Fruit fly (Drosophila melanogaster) whole organism, pupa: ENCODE data around the gene run.

Source experiments
- CG10348 ChIP-seq: fragments of 200-800 bp; sonication (Bioruptor generic); IDR thresholded peaks from 2 replicates; pipeline ENCODE4 v1.3.6; 2022; ENCODE audit warnings: missing biosample characterization, missing genetic modification characterization
- CG12605 ChIP-seq: fragments of 200-800 bp; sonication (Bioruptor generic); IDR thresholded peaks from 2 replicates; pipeline ENCODE4 v1.3.6; 2022; ENCODE audit warnings: missing biosample characterization, missing genetic modification characterization
- CG13204 ChIP-seq: fragments of 200-800 bp; sonication (Bioruptor generic); optimal IDR thresholded peaks from 2 replicates; lab custom pipeline; 2018; ENCODE audit warnings: missing biosample characterization, mild to moderate bottlenecking, missing genetic modification characterization, moderate library complexity
- CG14655 ChIP-seq: fragments of 200-800 bp; sonication (Bioruptor generic); optimal IDR thresholded peaks from 3 replicates; lab custom pipeline; 2017; ENCODE audit warnings: mild to moderate bottlenecking, missing biosample characterization, missing genetic modification reagents, missing genetic modification characterization
- CG15710 ChIP-seq: fragments of 200-800 bp; sonication (Bioruptor generic); optimal IDR thresholded peaks from 2 replicates; lab custom pipeline; 2018; ENCODE audit warnings: missing biosample characterization, mild to moderate bottlenecking, missing genetic modification characterization, moderate library complexity
- CG17806 ChIP-seq: fragments of 200-800 bp; sonication (Bioruptor generic); optimal IDR thresholded peaks from 2 replicates; lab custom pipeline; 2018; ENCODE audit warnings: missing biosample characterization, mild to moderate bottlenecking, missing genetic modification characterization, moderate library complexity
- CG32121 ChIP-seq: fragments of 200-800 bp; sonication (Bioruptor generic); IDR thresholded peaks from 2 replicates; pipeline ENCODE4 v1.3.6; 2022; ENCODE audit warnings: missing biosample characterization, missing genetic modification characterization
- CG34367 ChIP-seq: fragments of 200-800 bp; sonication (Bioruptor generic); optimal IDR thresholded peaks from 2 replicates; lab custom pipeline; 2018; ENCODE audit warnings: missing biosample characterization, mild to moderate bottlenecking, missing genetic modification characterization
- CG4496 ChIP-seq: fragments of 200-800 bp; sonication (Bioruptor generic); IDR thresholded peaks from 3 replicates; pipeline ENCODE4 v1.3.6; 2022; ENCODE audit warnings: missing biosample characterization, missing genetic modification characterization
- CG8159 ChIP-seq: fragments of 200-800 bp; sonication (Bioruptor generic); optimal IDR thresholded peaks from 3 replicates; lab custom pipeline; 2018; ENCODE audit warnings: missing biosample characterization, mild to moderate bottlenecking, missing genetic modification characterization, moderate library complexity
- CG8301 ChIP-seq: fragments of 200-800 bp; sonication (Bioruptor generic); optimal IDR thresholded peaks from 2 replicates; lab custom pipeline; 2018; ENCODE audit warnings: missing biosample characterization, mild to moderate bottlenecking, missing genetic modification characterization
- CG9948 ChIP-seq: fragments of 200-800 bp; sonication (Bioruptor generic); optimal IDR thresholded peaks from 2 replicates; lab custom pipeline; 2018; ENCODE audit warnings: missing biosample characterization, mild to moderate bottlenecking, missing genetic modification characterization, moderate library complexity
- D1 ChIP-seq: fragments of 200-800 bp; sonication (Bioruptor generic); optimal IDR thresholded peaks from 2 replicates; lab custom pipeline; 2018; ENCODE audit warnings: missing biosample characterization, mild to moderate bottlenecking, missing genetic modification characterization, moderate library complexity
- EcR ChIP-seq: fragments of 200-800 bp; sonication (Bioruptor generic); optimal IDR thresholded peaks from 3 replicates; lab custom pipeline; 2019; ENCODE audit warnings: missing biosample characterization, missing genetic modification characterization, mild to moderate bottlenecking, moderate library complexity, missing genetic modification reagents
- Ets98B ChIP-seq: fragments of 200-800 bp; sonication (Bioruptor generic); IDR thresholded peaks from 2 replicates; pipeline ENCODE4 v1.3.6; 2022; ENCODE audit warnings: missing biosample characterization, missing genetic modification characterization
- Pif1A ChIP-seq: fragments of 200-800 bp; sonication (Bioruptor generic); optimal IDR thresholded peaks from 3 replicates; lab custom pipeline; 2016; ENCODE audit warnings: missing biosample characterization, missing genetic modification characterization
- Pif1B ChIP-seq: fragments of 200-800 bp; sonication (Bioruptor generic); optimal IDR thresholded peaks from 3 replicates; lab custom pipeline; 2016; ENCODE audit warnings: missing biosample characterization, missing genetic modification characterization
- Snoo ChIP-seq: fragments of 200-800 bp; sonication (Bioruptor generic); optimal IDR thresholded peaks from 3 replicates; lab custom pipeline; 2017; ENCODE audit warnings: missing biosample characterization, mild to moderate bottlenecking, missing genetic modification characterization, inconsistent platforms
- fd96Ca ChIP-seq: fragments of 200-800 bp; sonication (Bioruptor generic); IDR thresholded peaks from 3 replicates; pipeline ENCODE4 v1.3.6; 2022; ENCODE audit warnings: missing biosample characterization, missing genetic modification characterization
- gl ChIP-seq: fragments of 200-800 bp; sonication (Bioruptor generic); optimal IDR thresholded peaks from 2 replicates; lab custom pipeline; 2018; ENCODE audit warnings: missing biosample characterization, mild to moderate bottlenecking, missing genetic modification characterization
- rn ChIP-seq: fragments of 200-800 bp; sonication (Bioruptor generic); IDR thresholded peaks from 2 replicates; pipeline ENCODE4 v1.3.6; 2022; ENCODE audit warnings: missing biosample characterization, missing genetic modification characterization

run gene

dm6 chrX:20723207-20723606 is 32.7 kb downstream of the run start:
- TF ChIP-seq CG8159 (peak; percentile 41), CG17806 (no peak), fd96Ca (no peak), CG12605 (GFP tag; lab: Robert Waterston, UW) (no peak), CG10348 (GFP tag; lab: Robert Waterston, UW) (no peak), EcR (GFP tag; lab: Kevin White, UChicago) (no peak), Snoo (tag; lab: Kevin White, UChicago) (no peak), Pif1B (GFP tag; lab: Kevin White, UChicago) (no peak), CG14655 (peak; percentile 39), rn (GFP tag; lab: Robert Waterston, UW) (no peak), CG15710 (tag; lab: Kevin White, UChicago) (peak; percentile 26), gl (tag; lab: Kevin White, UChicago) (no peak), CG9948 (peak; percentile 18), CG8301 (tag; lab: Kevin White, UChicago) (peak; percentile 22), D1 (no peak), CG13204 (no peak), Pif1A (GFP tag; lab: Kevin White, UChicago) (no peak), CG32121 (GFP tag; lab: Robert Waterston, UW) (no peak), Ets98B (GFP tag; lab: Robert Waterston, UW) (no peak), CG34367 (tag; lab: Kevin White, UChicago) (no peak), CG4496 (GFP tag; lab: Robert Waterston, UW) (no peak)

- no peak for TF ChIP-seq CG8301 (tag; lab: Kevin White, UChicago)
- no peak for TF ChIP-seq rn (GFP tag; lab: Robert Waterston, UW)
- no peak for TF ChIP-seq EcR (GFP tag; lab: Kevin White, UChicago)
- no peak for TF ChIP-seq CG4496 (GFP tag; lab: Robert Waterston, UW)
- no peak for TF ChIP-seq Ets98B (GFP tag; lab: Robert Waterston, UW)
- TF ChIP-seq gl (tag; lab: Kevin White, UChicago), result no peak
- no peak for TF ChIP-seq Pif1A (GFP tag; lab: Kevin White, UChicago)
Observed at dm6 chrX:20724475-20724874, 34.0 kb downstream of the run start.

dm6 chrX:20728591-20728990 is 38.1 kb downstream of the run start:
- TF ChIP-seq CG14655 (no peak), EcR (GFP tag; lab: Kevin White, UChicago) (no peak), CG8159 (no peak), CG15710 (tag; lab: Kevin White, UChicago) (no peak), CG34367 (tag; lab: Kevin White, UChicago) (no peak), Ets98B (GFP tag; lab: Robert Waterston, UW) (no peak), Snoo (tag; lab: Kevin White, UChicago) (no peak)
- TF ChIP-seq, all 21 proteins: peak for 0

- no peak for TF ChIP-seq CG13204
- TF ChIP-seq Snoo (tag; lab: Kevin White, UChicago), result no peak
Observed at dm6 chrX:20731492-20731891, 41.0 kb downstream of the run start.

dm6 chrX:20735910-20736483 is 45.5 kb downstream of the run start, which contains the start of gene CG1324:
Gene CG1324, minus strand, starts transcription at chrX:20735960.
- TF ChIP-seq Snoo (tag; lab: Kevin White, UChicago) (no peak), CG4496 (GFP tag; lab: Robert Waterston, UW) (no peak), Pif1A (GFP tag; lab: Kevin White, UChicago) (no peak), CG17806 (no peak), CG12605 (GFP tag; lab: Robert Waterston, UW) (no peak), CG14655 (no peak), D1 (no peak), EcR (GFP tag; lab: Kevin White, UChicago) (no peak), rn (GFP tag; lab: Robert Waterston, UW) (no peak), CG32121 (GFP tag; lab: Robert Waterston, UW) (no peak), CG8159 (no peak), CG13204 (no peak), Pif1B (GFP tag; lab: Kevin White, UChicago) (no peak), CG8301 (tag; lab: Kevin White, UChicago) (no peak), gl (tag; lab: Kevin White, UChicago) (no peak), CG15710 (tag; lab: Kevin White, UChicago) (no peak), CG34367 (tag; lab: Kevin White, UChicago) (no peak)

dm6 chrX:20739581-20739980 is 49.1 kb downstream of the run start:
- no peak for TF ChIP-seq CG17806
- TF ChIP-seq CG10348 (GFP tag; lab: Robert Waterston, UW), result no peak
- TF ChIP-seq CG4496 (GFP tag; lab: Robert Waterston, UW), result no peak
- no peak for TF ChIP-seq CG32121 (GFP tag; lab: Robert Waterston, UW)

dm6 chrX:20745865-20746264 is 55.4 kb downstream of the run start, which contains the start of gene CG15452:
Gene CG15452, minus strand, starts transcription at chrX:20745965.
- TF ChIP-seq CG15710 (tag; lab: Kevin White, UChicago) (no peak), EcR (GFP tag; lab: Kevin White, UChicago) (no peak), CG4496 (GFP tag; lab: Robert Waterston, UW) (no peak)
